Fruit fly (Drosophila melanogaster) whole organism, adult: ENCODE data around the gene Wdr81.

Source experiments
- CG11617 ChIP-seq: fragments of 200-800 bp; sonication (Bioruptor generic); optimal IDR thresholded peaks from 2 replicates; lab custom pipeline; 2017; ENCODE audit warnings: mild to moderate bottlenecking, missing biosample characterization, missing genetic modification reagents, missing genetic modification characterization
- CG12768 ChIP-seq: fragments of 200-800 bp; sonication (Bioruptor generic); optimal IDR thresholded peaks from 2 replicates; lab custom pipeline; 2017; ENCODE audit warnings: missing biosample characterization, missing genetic modification characterization, mild to moderate bottlenecking, moderate library complexity, missing genetic modification reagents
- CG14711 ChIP-seq: fragments of 200-800 bp; sonication (Bioruptor generic); optimal IDR thresholded peaks from 2 replicates; lab custom pipeline; 2018; ENCODE audit warnings: missing biosample characterization, mild to moderate bottlenecking, missing genetic modification characterization, moderate library complexity
- CG1620 ChIP-seq: fragments of 200-800 bp; sonication (Bioruptor generic); optimal IDR thresholded peaks from 2 replicates; lab custom pipeline; 2016; ENCODE audit warnings: missing biosample characterization, missing genetic modification characterization
- CG33017 ChIP-seq: fragments of 200-800 bp; sonication (Bioruptor generic); optimal IDR thresholded peaks from 2 replicates; lab custom pipeline; 2018; ENCODE audit warnings: missing biosample characterization, mild to moderate bottlenecking, missing genetic modification characterization, moderate library complexity
- CG5204 ChIP-seq: fragments of 200-800 bp; sonication (Bioruptor generic); optimal IDR thresholded peaks from 2 replicates; lab custom pipeline; 2016; ENCODE audit warnings: missing biosample characterization, missing genetic modification characterization
- CG7045 ChIP-seq: fragments of 200-800 bp; sonication (Bioruptor generic); optimal IDR thresholded peaks from 2 replicates; lab custom pipeline; 2017; ENCODE audit warnings: missing biosample characterization, mild to moderate bottlenecking, missing genetic modification characterization
- CG7101 ChIP-seq: fragments of 200-800 bp; sonication (Bioruptor generic); optimal IDR thresholded peaks from 2 replicates; lab custom pipeline; 2018; ENCODE audit warnings: missing biosample characterization, mild to moderate bottlenecking, missing genetic modification characterization, moderate library complexity
- Clk ChIP-seq: fragments of 200-800 bp; sonication (Bioruptor generic); optimal IDR thresholded peaks from 2 replicates; lab custom pipeline; 2017; ENCODE audit warnings: missing biosample characterization, missing genetic modification characterization
- Crg-1 ChIP-seq: fragments of 200-800 bp; sonication (Bioruptor generic); optimal IDR thresholded peaks from 2 replicates; lab custom pipeline; 2016; ENCODE audit warnings: missing biosample characterization, missing genetic modification characterization
- Hr96 ChIP-seq: fragments of 200-800 bp; sonication (Bioruptor generic); optimal IDR thresholded peaks from 2 replicates; lab custom pipeline; 2016; ENCODE audit warnings: missing biosample characterization, missing genetic modification characterization
- Mnt ChIP-seq: fragments of 200-800 bp; sonication (Bioruptor generic); optimal IDR thresholded peaks from 2 replicates; lab custom pipeline; 2016; ENCODE audit warnings: missing biosample characterization, mild to moderate bottlenecking, missing genetic modification characterization
- bab1 ChIP-seq: fragments of 200-800 bp; sonication (Bioruptor generic); optimal IDR thresholded peaks from 3 replicates; lab custom pipeline; 2019; ENCODE audit warnings: missing biosample characterization, mild to moderate bottlenecking, missing genetic modification characterization, moderate library complexity
- cic ChIP-seq: fragments of 200-800 bp; sonication (Bioruptor generic); optimal IDR thresholded peaks from 2 replicates; lab custom pipeline; 2017; ENCODE audit warnings: missing biosample characterization, mild to moderate bottlenecking, missing genetic modification characterization, moderate library complexity
- cnc ChIP-seq, 2 experiments: fragments of >200 bp; optimal IDR thresholded peaks; 2 replicates each; lab custom pipeline; 2017
- kay ChIP-seq: fragments of 200-800 bp; sonication (Bioruptor generic); peaks from one replicate; lab custom pipeline; 2016; ENCODE audit warnings: missing biosample characterization, missing genetic modification characterization, borderline replicate concordance
- ovo ChIP-seq: fragments of 200-800 bp; sonication (Bioruptor generic); optimal IDR thresholded peaks from 2 replicates; lab custom pipeline; 2016; ENCODE audit warnings: missing biosample characterization, missing genetic modification characterization
- pad ChIP-seq: fragments of 200-800 bp; sonication (Bioruptor generic); optimal IDR thresholded peaks from 3 replicates; lab custom pipeline; 2017; ENCODE audit warnings: missing biosample characterization, missing genetic modification characterization, mild to moderate bottlenecking, moderate library complexity, missing genetic modification reagents
- tj ChIP-seq: fragments of 200-800 bp; sonication (Bioruptor generic); optimal IDR thresholded peaks from 3 replicates; lab custom pipeline; 2017; ENCODE audit warnings: missing biosample characterization, mild to moderate bottlenecking, missing genetic modification characterization, moderate library complexity
- toe ChIP-seq: fragments of 200-800 bp; sonication (Bioruptor generic); optimal IDR thresholded peaks from 2 replicates; lab custom pipeline; 2016; ENCODE audit warnings: missing biosample characterization, missing genetic modification characterization

Wdr81 gene

dm6 chr2L:11987945-11988344, 32.8 kb downstream of the Wdr81 start, which contains the start of the genes CG6686 and CG34163:
TSS of gene CG6686 (minus strand) at chr2L:11988039.
TSS of gene CG34163 (plus strand) at chr2L:11988270.
- TF ChIP-seq CG7045 (GFP tag; lab: Kevin White, UChicago), result no peak
- TF ChIP-seq CG1620 (GFP tag; lab: Kevin White, UChicago), result peak; percentile 64
- peak; percentile 91 for TF ChIP-seq Mnt (GFP tag; lab: Kevin White, UChicago)
- peak; percentile 7 for TF ChIP-seq ovo (GFP tag; lab: Kevin White, UChicago)
- peak; percentile 50 for TF ChIP-seq CG14711 (tag; lab: Kevin White, UChicago)
- TF ChIP-seq Crg-1, result peak; percentile 27
- TF ChIP-seq Hr96, result no peak
- TF ChIP-seq CG5204, result no peak
- peak; percentile 66 for TF ChIP-seq CG11617 (GFP tag; lab: Kevin White, UChicago)
- TF ChIP-seq bab1, result peak; percentile 76
- peak; percentile 48 for TF ChIP-seq CG7101
- peak; percentile 42 for TF ChIP-seq tj (GFP tag; lab: Kevin White, UChicago)

- TF ChIP-seq cic, result peak; percentile 64
- TF ChIP-seq Mnt (GFP tag; lab: Kevin White, UChicago), result no peak
Measured at dm6 chr2L:11981210-11981609, 39.5 kb downstream of the Wdr81 start, which contains the start of gene CG16965. TSS of gene CG16965 (plus strand) at chr2L:11981591.

dm6 chr2L:11980075-11980474, 40.7 kb downstream of the Wdr81 start:
- no peak for TF ChIP-seq CG33017 (tag; lab: Kevin White, UChicago)
- no peak for TF ChIP-seq CG14711 (tag; lab: Kevin White, UChicago)
- TF ChIP-seq tj (GFP tag; lab: Kevin White, UChicago), result no peak
- TF ChIP-seq pad (GFP tag; lab: Kevin White, UChicago), result no peak
- TF ChIP-seq CG1620 (GFP tag; lab: Kevin White, UChicago), result no peak
- no peak for TF ChIP-seq ovo (GFP tag; lab: Kevin White, UChicago)
- TF ChIP-seq Clk, result no peak
- TF ChIP-seq Hr96, result no peak
- no peak for TF ChIP-seq CG11617 (GFP tag; lab: Kevin White, UChicago)
- no peak for TF ChIP-seq cic
- no peak for TF ChIP-seq CG7045 (GFP tag; lab: Kevin White, UChicago)
- TF ChIP-seq CG7101, result no peak
- no peak for TF ChIP-seq toe (GFP tag; lab: Kevin White, UChicago)
- no peak for TF ChIP-seq CG12768 (GFP tag; lab: Kevin White, UChicago)
- no peak for TF ChIP-seq CG5204
- TF ChIP-seq cnc (optimal IDR thresholded peaks at IDR 0.05; lab: Kevin White, UChicago), result no peak
- no peak for TF ChIP-seq Mnt (GFP tag; lab: Kevin White, UChicago)

- no peak for TF ChIP-seq cic
- TF ChIP-seq CG11617 (GFP tag; lab: Kevin White, UChicago), result no peak
- no peak for TF ChIP-seq tj (GFP tag; lab: Kevin White, UChicago)
- TF ChIP-seq Hr96, result no peak
- TF ChIP-seq CG33017 (tag; lab: Kevin White, UChicago), result no peak
- TF ChIP-seq Mnt (GFP tag; lab: Kevin White, UChicago), result no peak
- no peak for TF ChIP-seq Clk
- no peak for TF ChIP-seq CG1620 (GFP tag; lab: Kevin White, UChicago)
- no peak for TF ChIP-seq cnc (optimal IDR thresholded peaks at IDR 0.05; lab: Kevin White, UChicago)
- no peak for TF ChIP-seq CG14711 (tag; lab: Kevin White, UChicago)
- TF ChIP-seq kay, result no peak
- no peak for TF ChIP-seq Crg-1
- TF ChIP-seq toe (GFP tag; lab: Kevin White, UChicago), result no peak
- TF ChIP-seq CG7101, result no peak
- no peak for TF ChIP-seq bab1
- no peak for TF ChIP-seq CG12768 (GFP tag; lab: Kevin White, UChicago)
- TF ChIP-seq CG5204, result no peak
- TF ChIP-seq CG7045 (GFP tag; lab: Kevin White, UChicago), result no peak
- no peak for TF ChIP-seq pad (GFP tag; lab: Kevin White, UChicago)
- TF ChIP-seq ovo (GFP tag; lab: Kevin White, UChicago), result no peak
Measured at dm6 chr2L:11977721-11978120, 43.0 kb downstream of the Wdr81 start.

- TF ChIP-seq CG1620 (GFP tag; lab: Kevin White, UChicago) (no peak), tj (GFP tag; lab: Kevin White, UChicago) (no peak), CG7101 (no peak), pad (GFP tag; lab: Kevin White, UChicago) (no peak), CG5204 (no peak), CG14711 (tag; lab: Kevin White, UChicago) (no peak), Hr96 (no peak), CG7045 (GFP tag; lab: Kevin White, UChicago) (no peak), kay (no peak), Clk (no peak)
Measured at dm6 chr2L:11976955-11977354, 43.8 kb downstream of the Wdr81 start.

- TF ChIP-seq Clk (no peak), Hr96 (no peak)
Measured at dm6 chr2L:11973145-11973738, 47.5 kb downstream of the Wdr81 start.

dm6 chr2L:11970853-11971397, 49.8 kb downstream of the Wdr81 start:
- TF ChIP-seq Hr96 (no peak), CG33017 (tag; lab: Kevin White, UChicago) (peak; percentile 45), toe (GFP tag; lab: Kevin White, UChicago) (no peak), tj (GFP tag; lab: Kevin White, UChicago) (peak; percentile 66), CG12768 (GFP tag; lab: Kevin White, UChicago) (no peak), pad (GFP tag; lab: Kevin White, UChicago) (peak; percentile 75), Mnt (GFP tag; lab: Kevin White, UChicago) (peak; percentile 64), cnc (optimal IDR thresholded peaks at IDR 0.05; lab: Kevin White, UChicago) (no peak), ovo (GFP tag; lab: Kevin White, UChicago) (peak; percentile 9), kay (peak; percentile 88), bab1 (peak; percentile 22), CG7101 (peak; percentile 11), CG14711 (tag; lab: Kevin White, UChicago) (no peak), CG11617 (GFP tag; lab: Kevin White, UChicago) (peak; percentile 7), cic (peak; percentile 8)
